Worm (Caenorhabditis elegans): ENCODE measurements around the gene clc-3.

clc-3 gene

ce11 chrX:3371264-3371663, 3.3 kb downstream of the clc-3 start (continued):
- TF ChIP-seq duxl-1 (tag; optimal IDR thresholded peaks at IDR 0.05; ENCODE audit: poor library complexity) (peak; percentile 65), spr-3 (GFP tag; optimal IDR thresholded peaks at IDR 0.05) (peak; percentile 73), sdz-12 (GFP tag; optimal IDR thresholded peaks at IDR 0.05) (peak; percentile 84), F44E2.7 (GFP tag; IDR thresholded peaks at IDR 0.05) (peak; percentile 96), ztf-11 (tag; optimal IDR thresholded peaks at IDR 0.05) (no peak), mes-2 (tag; optimal IDR thresholded peaks at IDR 0.05; ENCODE audit: poor library complexity, severe bottlenecking) (peak; percentile 87)

- peak in 1 of 2 experiments; percentile 95 for TF ChIP-seq unc-62 (GFP tag; optimal IDR thresholded peaks at IDR 0.05 in 1 of 2)
- TF ChIP-seq unc-62 (tag; optimal IDR thresholded peaks at IDR 0.05): no peak
- no peak for TF ChIP-seq Y75B8A.6 (GFP tag; IDR thresholded peaks at IDR 0.05)
These were observed 5.1 kb downstream of the clc-3 start for ce11 chrX:3369442-3369841.

- TF ChIP-seq set-16 (GFP tag; IDR thresholded peaks at IDR 0.05) (no peak), spr-1 (tag; optimal IDR thresholded peaks at IDR 0.05) (no peak), ztf-11 (tag; optimal IDR thresholded peaks at IDR 0.05) (no peak), lsy-2 (tag; optimal IDR thresholded peaks at IDR 0.05) (no peak), dmd-9 (GFP tag; IDR thresholded peaks at IDR 0.05) (no peak), rbr-2 (tag; optimal IDR thresholded peaks at IDR 0.05) (no peak), ama-1 (optimal IDR thresholded peaks at IDR 0.05) (no peak), R02D3.7 (tag; optimal IDR thresholded peaks at IDR 0.05) (no peak), T20F7.1 (GFP tag; optimal IDR thresholded peaks at IDR 0.05) (no peak), nhr-28 (tag; optimal IDR thresholded peaks at IDR 0.05) (no peak), daf-19 (GFP tag; conservative IDR thresholded peaks at IDR 0.05) (no peak), nhr-102 (tag; optimal IDR thresholded peaks at IDR 0.05) (no peak), mep-1 (tag; optimal IDR thresholded peaks at IDR 0.05) (no peak), mxl-3 (GFP tag; optimal IDR thresholded peaks at IDR 0.05) (no peak), jun-1 (tag; optimal IDR thresholded peaks at IDR 0.05) (no peak), saeg-2 (GFP tag; IDR thresholded peaks at IDR 0.05) (no peak), F44E2.7 (GFP tag; IDR thresholded peaks at IDR 0.05) (no peak), snpc-1.2 (GFP tag; IDR thresholded peaks at IDR 0.05) (no peak)
These were observed 5.9 kb downstream of the clc-3 start, which contains the start of gene ZK563.2 for ce11 chrX:3368659-3369058. Gene ZK563.2, plus strand, starts transcription at chrX:3368959.

ce11 chrX:3366782-3367181, 7.8 kb downstream of the clc-3 start:
- TF ChIP-seq vab-7 (GFP tag; IDR thresholded peaks at IDR 0.05) (no peak), ctbp-1 (GFP tag; IDR thresholded peaks at IDR 0.05) (no peak), mxl-3 (GFP tag; optimal IDR thresholded peaks at IDR 0.05) (no peak), saeg-2 (GFP tag; IDR thresholded peaks at IDR 0.05) (no peak), unc-62 (GFP tag; optimal IDR thresholded peaks at IDR 0.05 in 1 of 2) (peak in 1 of 2 experiments; percentile 88), unc-62 (tag; optimal IDR thresholded peaks at IDR 0.05) (no peak), nhr-25 (tag; optimal IDR thresholded peaks at IDR 0.05; ENCODE audit: borderline replicate concordance, insufficient read depth) (no peak)

ce11 chrX:3362378-3362777, 12.2 kb downstream of the clc-3 start, which contains the start of gene dhs-26:
Gene dhs-26, minus strand, starts transcription at chrX:3362493.
- TF ChIP-seq ztf-11 (tag; optimal IDR thresholded peaks at IDR 0.05): no peak
- no peak for TF ChIP-seq daf-16 (GFP tag; optimal IDR thresholded peaks at IDR 0.05)
- peak; percentile 89 for TF ChIP-seq daf-16 (tag; optimal IDR thresholded peaks at IDR 0.05)
- peak; percentile 54 for TF ChIP-seq nhr-48 (tag; optimal IDR thresholded peaks at IDR 0.05)
- TF ChIP-seq nhr-77 (tag; optimal IDR thresholded peaks at IDR 0.05): peak; percentile 77
- peak; percentile 74 for TF ChIP-seq dve-1 (tag; optimal IDR thresholded peaks at IDR 0.05; ENCODE audit: insufficient read depth)
- TF ChIP-seq nhr-28 (tag; optimal IDR thresholded peaks at IDR 0.05): peak; percentile 82
- peak; percentile 92 for TF ChIP-seq dmd-6 (GFP tag; IDR thresholded peaks at IDR 0.05)
- TF ChIP-seq zip-2 (tag; optimal IDR thresholded peaks at IDR 0.05): peak; percentile 16
- TF ChIP-seq lsy-2 (tag; optimal IDR thresholded peaks at IDR 0.05): no peak
- no peak for TF ChIP-seq madf-9 (GFP tag; conservative IDR thresholded peaks at IDR 0.05)
- peak; percentile 6 for TF ChIP-seq pqm-1 (tag; optimal IDR thresholded peaks at IDR 0.05)
